3 fruit fly cellular contexts compared by ENCODE assay signal in genomic region chr3R:22468829-22469487, dm6.
TF ChIP-seq lines count a peak whose summit lies in the region.

No protein-coding gene starts in this region.

TF ChIP-seq in whole organism, adult, 20 proteins besides CTCF, POLR2A, EP300 and RAD21 (continued from another document):
- TF ChIP-seq Mnt (GFP tag; optimal IDR thresholded peaks at IDR 0.05; lab: Kevin White, UChicago) = peak; percentile 65
- peak; percentile 56 for TF ChIP-seq toe (GFP tag; optimal IDR thresholded peaks at IDR 0.05; lab: Kevin White, UChicago)

TF ChIP-seq in whole organism, embryonic, 481 proteins besides CTCF, POLR2A, EP300 and RAD21 (continued from another document and continues in another):
- TF ChIP-seq HHEX (GFP tag; optimal IDR thresholded peaks at IDR 0.05; lab: Kevin White, UChicago) (peak; percentile 90), kay (GFP tag; optimal IDR thresholded peaks at IDR 0.05; lab: Kevin White, UChicago) (peak; percentile 79), sens (GFP tag; lab: Kevin White, UChicago) (peak; percentile 96), CG12299 (tag; optimal IDR thresholded peaks at IDR 0.05; lab: Kevin White, UChicago) (peak; percentile 81), dysf (GFP tag; IDR thresholded peaks at IDR 0.05; lab: Robert Waterston, UW) (peak; percentile 89), MTF-1 (GFP tag; optimal IDR thresholded peaks at IDR 0.05; lab: Kevin White, UChicago; ENCODE audit: borderline replicate concordance) (peak; percentile 1), Ptx1 (GFP tag; IDR thresholded peaks at IDR 0.05; lab: Robert Waterston, UW) (peak; percentile 89), zfh1 (GFP tag; IDR thresholded peaks at IDR 0.05; lab: Robert Waterston, UW) (peak; percentile 71), CG7271 (tag; optimal IDR thresholded peaks at IDR 0.05; lab: Kevin White, UChicago) (no peak), CG7839 (tag; optimal IDR thresholded peaks at IDR 0.05; lab: Kevin White, UChicago) (peak; percentile 92), kni (GFP tag; optimal IDR thresholded peaks at IDR 0.05; lab: Kevin White, UChicago) (no peak), Dbx (GFP tag; IDR thresholded peaks at IDR 0.05; lab: Robert Waterston, UW) (peak; percentile 90), ham (GFP tag; IDR thresholded peaks at IDR 0.05; lab: Robert Waterston, UW) (peak; percentile 63), az2 (GFP tag; optimal IDR thresholded peaks at IDR 0.05; lab: Kevin White, UChicago) (peak; percentile 80), br (optimal IDR thresholded peaks at IDR 0.05; lab: Kevin White, UChicago) (no peak), Ets97D (GFP tag; optimal IDR thresholded peaks at IDR 0.05; lab: Kevin White, UChicago) (peak; percentile 50), CG17186 (GFP tag; optimal IDR thresholded peaks at IDR 0.05; lab: Kevin White, UChicago) (peak; percentile 10), en (GFP tag; optimal IDR thresholded peaks at IDR 0.05; lab: Kevin White, UChicago) (peak; percentile 75), CG42726 (GFP tag; IDR thresholded peaks at IDR 0.05; lab: Robert Waterston, UW; ENCODE audit: partially characterized antibody) (no peak), CG6654 (GFP tag; optimal IDR thresholded peaks at IDR 0.05; lab: Kevin White, UChicago) (peak; percentile 36), psq (GFP tag; optimal IDR thresholded peaks at IDR 0.05; lab: Kevin White, UChicago) (no peak), vfl (GFP tag; optimal IDR thresholded peaks at IDR 0.05; lab: Kevin White, UChicago) (peak; percentile 84), CG2202 (tag; optimal IDR thresholded peaks at IDR 0.05; lab: Kevin White, UChicago) (no peak), CG11560 (tag; IDR thresholded peaks at IDR 0.05; lab: Robert Waterston, UW) (peak; percentile 72; the same call in 2 of the 3 replicates), CG11247 (GFP tag; IDR thresholded peaks at IDR 0.05; lab: Robert Waterston, UW) (peak; percentile 81), Rfx (GFP tag; IDR thresholded peaks at IDR 0.05; lab: Robert Waterston, UW) (peak; percentile 90), wor (GFP tag; IDR thresholded peaks at IDR 0.05; lab: Robert Waterston, UW) (peak; percentile 70), Hr39 (optimal IDR thresholded peaks at IDR 0.05; lab: Kevin White, UChicago) (no peak), Hr78 (GFP tag; optimal IDR thresholded peaks at IDR 0.05; lab: Kevin White, UChicago) (no peak), trem (tag; optimal IDR thresholded peaks at IDR 0.05; lab: Kevin White, UChicago) (peak; percentile 34), nmo (GFP tag; optimal IDR thresholded peaks at IDR 0.05; lab: Kevin White, UChicago) (peak; percentile 93), Neu2 (GFP tag; optimal IDR thresholded peaks at IDR 0.05; lab: Kevin White, UChicago; ENCODE audit: borderline replicate concordance) (no peak), zen (tag; optimal IDR thresholded peaks at IDR 0.05; lab: Kevin White, UChicago) (peak; percentile 47), fru (optimal IDR thresholded peaks at IDR 0.05; lab: Kevin White, UChicago) (no peak), CG12071 (GFP tag; optimal IDR thresholded peaks at IDR 0.05; lab: Kevin White, UChicago) (peak; percentile 90), Opbp (GFP tag; IDR thresholded peaks at IDR 0.05; lab: Robert Waterston, UW; ENCODE audit: partially characterized antibody) (no peak), inv (GFP tag; IDR thresholded peaks at IDR 0.05; lab: Robert Waterston, UW; ENCODE audit: partially characterized antibody) (no peak), pum (GFP tag; optimal IDR thresholded peaks at IDR 0.05; lab: Kevin White, UChicago) (peak; percentile 87), ab (GFP tag; optimal IDR thresholded peaks at IDR 0.05; lab: Kevin White, UChicago) (peak; percentile 60), Awh (GFP tag; IDR thresholded peaks at IDR 0.05; lab: Robert Waterston, UW) (peak; percentile 78; the same call in 1 of the 2 replicates), Six4 (GFP tag; optimal IDR thresholded peaks at IDR 0.05; lab: Kevin White, UChicago) (peak; percentile 69), CG18619 (GFP tag; optimal IDR thresholded peaks at IDR 0.05; lab: Kevin White, UChicago) (peak; percentile 85), crp (GFP tag; optimal IDR thresholded peaks at IDR 0.05; lab: Kevin White, UChicago) (peak in 1 of 2 experiments; percentile 28), chinmo (GFP tag; IDR thresholded peaks at IDR 0.05; lab: Robert Waterston, UW; ENCODE audit: partially characterized antibody) (peak; percentile 64; the same call in 1 of the 4 replicates), Gug (GFP tag; IDR thresholded peaks at IDR 0.05; lab: Robert Waterston, UW) (peak; percentile 79), exex (tag; optimal IDR thresholded peaks at IDR 0.05; lab: Kevin White, UChicago) (peak; percentile 65), crol (GFP tag; IDR thresholded peaks at IDR 0.05; lab: Robert Waterston, UW) (peak; percentile 14; the same call in 1 of the 2 replicates), CG18764 (GFP tag; optimal IDR thresholded peaks at IDR 0.05; lab: Kevin White, UChicago) (peak; percentile 78), slp2 (GFP tag; optimal IDR thresholded peaks at IDR 0.05; lab: Kevin White, UChicago) (peak; percentile 85), CG1832 (GFP tag; optimal IDR thresholded peaks at IDR 0.05; lab: Kevin White, UChicago) (no peak), HmgZ (tag; optimal IDR thresholded peaks at IDR 0.05; lab: Kevin White, UChicago) (peak; percentile 90), sc (optimal IDR thresholded peaks at IDR 0.05; lab: Kevin White, UChicago) (no peak), sc (GFP tag; optimal IDR thresholded peaks at IDR 0.05; lab: Kevin White, UChicago) (peak; percentile 45), Elba2 (GFP tag; optimal IDR thresholded peaks at IDR 0.05; lab: Kevin White, UChicago) (no peak), gt (GFP tag; IDR thresholded peaks at IDR 0.05; lab: Robert Waterston, UW) (0 out of 2 replicates have a peak, but pooled peaks have one; percentile 16), grn (GFP tag; optimal IDR thresholded peaks at IDR 0.05; lab: Kevin White, UChicago) (no peak), nerfin-2 (GFP tag; IDR thresholded peaks at IDR 0.05; lab: Robert Waterston, UW; ENCODE audit: partially characterized antibody) (no peak), Spps (tag; optimal IDR thresholded peaks at IDR 0.05; lab: Kevin White, UChicago) (peak; percentile 11), CG9797 (GFP tag; optimal IDR thresholded peaks at IDR 0.05; lab: Kevin White, UChicago) (no peak), CG15514 (GFP tag; optimal IDR thresholded peaks at IDR 0.05; lab: Kevin White, UChicago) (peak; percentile 85), CG14710 (tag; optimal IDR thresholded peaks at IDR 0.05; lab: Kevin White, UChicago) (peak; percentile 39), Aef1 (GFP tag; IDR thresholded peaks at IDR 0.05; lab: Robert Waterston, UW) (peak; percentile 84), sens-2 (GFP tag; IDR thresholded peaks at IDR 0.05; lab: Robert Waterston, UW) (peak; percentile 65; the same call in 1 of the 2 replicates), CG14441 (GFP tag; IDR thresholded peaks at IDR 0.05; lab: Robert Waterston, UW) (peak; percentile 84)

TF ChIP-seq in whole organism, prepupa, 60 proteins besides CTCF, POLR2A, EP300 and RAD21 (continued from another document):
- no peak for TF ChIP-seq fkh (GFP tag; optimal IDR thresholded peaks at IDR 0.05; lab: Kevin White, UChicago)
- TF ChIP-seq ss (GFP tag; optimal IDR thresholded peaks at IDR 0.05; lab: Kevin White, UChicago) = peak in 1 of 2 experiments; percentile 71
- TF ChIP-seq Sox102F (GFP tag; optimal IDR thresholded peaks at IDR 0.05; lab: Kevin White, UChicago) = peak; percentile 70
- TF ChIP-seq CG8319 (GFP tag; optimal IDR thresholded peaks at IDR 0.05; lab: Kevin White, UChicago) = peak; percentile 12
- no peak for TF ChIP-seq CG10669 (GFP tag; optimal IDR thresholded peaks at IDR 0.05; lab: Kevin White, UChicago)
- TF ChIP-seq net (GFP tag; optimal IDR thresholded peaks at IDR 0.05; lab: Kevin White, UChicago) = peak; percentile 60
- TF ChIP-seq Blimp-1 (GFP tag; optimal IDR thresholded peaks at IDR 0.05; lab: Kevin White, UChicago) = no peak
- TF ChIP-seq CG6163 (GFP tag; IDR thresholded peaks at IDR 0.05; lab: Robert Waterston, UW) = peak; percentile 77
- TF ChIP-seq dac (GFP tag; optimal IDR thresholded peaks at IDR 0.05; lab: Kevin White, UChicago) = peak; percentile 47
- peak; percentile 66 for TF ChIP-seq achi (GFP tag; optimal IDR thresholded peaks at IDR 0.05; lab: Kevin White, UChicago)
- TF ChIP-seq Gug (GFP tag; IDR thresholded peaks at IDR 0.05; lab: Robert Waterston, UW) = peak; percentile 60
- TF ChIP-seq Ets21C (GFP tag; optimal IDR thresholded peaks at IDR 0.05; lab: Kevin White, UChicago) = peak; percentile 39
- TF ChIP-seq CG9139 (GFP tag; optimal IDR thresholded peaks at IDR 0.05; lab: Kevin White, UChicago) = no peak
- no peak for TF ChIP-seq dsx (GFP tag; optimal IDR thresholded peaks at IDR 0.05; lab: Kevin White, UChicago; ENCODE audit: poor library complexity, severe bottlenecking)
- TF ChIP-seq CG8632 (GFP tag; optimal IDR thresholded peaks at IDR 0.05; lab: Kevin White, UChicago) = peak; percentile 33
- no peak for TF ChIP-seq Hr38 (GFP tag; optimal IDR thresholded peaks at IDR 0.05; lab: Kevin White, UChicago)
- TF ChIP-seq Met (GFP tag; optimal IDR thresholded peaks at IDR 0.05; lab: Kevin White, UChicago) = peak; percentile 69
- peak; percentile 31 for TF ChIP-seq CG11762 (GFP tag; optimal IDR thresholded peaks at IDR 0.05; lab: Kevin White, UChicago; ENCODE audit: insufficient read depth)
- TF ChIP-seq OdsH (GFP tag; optimal IDR thresholded peaks at IDR 0.05; lab: Kevin White, UChicago) = no peak
- TF ChIP-seq Eip75B (GFP tag; optimal IDR thresholded peaks at IDR 0.05; lab: Kevin White, UChicago) = peak; percentile 78
- TF ChIP-seq Sox15 (GFP tag; optimal IDR thresholded peaks at IDR 0.05; lab: Kevin White, UChicago) = peak; percentile 43
- peak; percentile 66 for TF ChIP-seq CG6792 (GFP tag; optimal IDR thresholded peaks at IDR 0.05; lab: Kevin White, UChicago)
- peak; percentile 33 for TF ChIP-seq CG11902 (GFP tag; optimal IDR thresholded peaks at IDR 0.05; lab: Kevin White, UChicago)
- TF ChIP-seq spab (GFP tag; optimal IDR thresholded peaks at IDR 0.05; lab: Kevin White, UChicago) = peak; percentile 58
- peak; percentile 65 for TF ChIP-seq topi (GFP tag; optimal IDR thresholded peaks at IDR 0.05; lab: Kevin White, UChicago)
- no peak for TF ChIP-seq pdm3 (GFP tag; optimal IDR thresholded peaks at IDR 0.05; lab: Kevin White, UChicago)
- peak; percentile 79 for TF ChIP-seq CG8119 (GFP tag; IDR thresholded peaks at IDR 0.05; lab: Robert Waterston, UW)
- TF ChIP-seq Hr4 (GFP tag; optimal IDR thresholded peaks at IDR 0.05; lab: Kevin White, UChicago) = peak; percentile 75
- TF ChIP-seq Sox14 (GFP tag; optimal IDR thresholded peaks at IDR 0.05; lab: Kevin White, UChicago) = peak; percentile 68
- peak; percentile 49 for TF ChIP-seq CG16779 (tag; optimal IDR thresholded peaks at IDR 0.05; lab: Kevin White, UChicago)
- peak in 1 of 2 experiments; percentile 59 for TF ChIP-seq salr (GFP tag; optimal IDR thresholded peaks at IDR 0.05; lab: Kevin White, UChicago)
- peak; percentile 5 for TF ChIP-seq Eip93F (GFP tag; optimal IDR thresholded peaks at IDR 0.05; lab: Kevin White, UChicago)
- peak; percentile 86 for TF ChIP-seq Eip78C (GFP tag; lab: Kevin White, UChicago)
- peak; percentile 74 for TF ChIP-seq CG32006 (GFP tag; optimal IDR thresholded peaks at IDR 0.05; lab: Kevin White, UChicago)
- peak; percentile 67 for TF ChIP-seq CG3919 (GFP tag; optimal IDR thresholded peaks at IDR 0.05; lab: Kevin White, UChicago)
- peak; percentile 61 for TF ChIP-seq Smox (GFP tag; optimal IDR thresholded peaks at IDR 0.05; lab: Kevin White, UChicago)
- peak; percentile 73 for TF ChIP-seq CG3032 (tag; optimal IDR thresholded peaks at IDR 0.05; lab: Kevin White, UChicago)
- peak; percentile 65 for TF ChIP-seq CG11294 (GFP tag; IDR thresholded peaks at IDR 0.05; lab: Robert Waterston, UW)
- no peak for TF ChIP-seq esn (GFP tag; optimal IDR thresholded peaks at IDR 0.05; lab: Kevin White, UChicago)
- TF ChIP-seq CG34406 (GFP tag; optimal IDR thresholded peaks at IDR 0.05; lab: Kevin White, UChicago) = peak; percentile 57
